Worm (Caenorhabditis elegans) whole organism, L4 larva: ENCODE results near the gene unk-1.

Experiments used
- F26F4.8 ChIP-seq: fragments of 200-800 bp; sonication (Bioruptor generic); conservative IDR thresholded peaks from 2 replicates; pipeline ENCODE4 v1.3.6; 2022; ENCODE audit warnings: missing genetic modification characterization, missing compliant biosample characterization
- F37D6.2 ChIP-seq: sonication (generic microtip); optimal IDR thresholded peaks from 2 replicates; lab custom pipeline; 2016; ENCODE audit warnings: mild to moderate bottlenecking, missing genetic modification characterization, missing compliant biosample characterization
- R02D3.7 ChIP-seq: fragments of 150-350 bp; sonication (generic microtip); optimal IDR thresholded peaks from 3 replicates; lab custom pipeline; 2014; ENCODE audit warnings: missing biosample characterization, missing genetic modification characterization
- T20F7.1 ChIP-seq: fragments of 200-800 bp; sonication (Bioruptor generic); optimal IDR thresholded peaks from 2 replicates; lab custom pipeline; 2018; ENCODE audit warnings: mild to moderate bottlenecking, missing genetic modification characterization, missing compliant biosample characterization
- Y48G9A.11 ChIP-seq: fragments of 200-800 bp; sonication (Bioruptor generic); IDR thresholded peaks from 2 replicates; pipeline ENCODE4 v1.3.6; 2022; ENCODE audit warnings: missing genetic modification reagents, missing genetic modification characterization, missing compliant biosample characterization
- aha-1 ChIP-seq: fragments of 150-350 bp; peaks from one replicate; lab custom pipeline; 2014; ENCODE audit warnings: missing biosample characterization, missing genetic modification characterization
- aly-2 ChIP-seq: sonication (generic microtip); optimal IDR thresholded peaks from 2 replicates; lab custom pipeline; 2018; ENCODE audit warnings: missing biosample characterization, missing genetic modification characterization
- ama-1 ChIP-seq: fragments of 150-350 bp; optimal IDR thresholded peaks from 2 replicates; lab custom pipeline; 2014; ENCODE audit warnings: inconsistent platforms, mixed read lengths
- arid-1 ChIP-seq: fragments of 200-800 bp; sonication (Bioruptor generic); conservative IDR thresholded peaks from 2 replicates; pipeline ENCODE4 v1.3.6; 2022; ENCODE audit warnings: missing genetic modification reagents, missing genetic modification characterization, missing compliant biosample characterization
- ceh-28 ChIP-seq: fragments of 150-350 bp; optimal IDR thresholded peaks from 2 replicates; lab custom pipeline; 2014; ENCODE audit warnings: missing biosample characterization, missing genetic modification reagents, missing genetic modification characterization
- ceh-82 ChIP-seq: sonication (generic microtip); optimal IDR thresholded peaks from 2 replicates; lab custom pipeline; 2017; ENCODE audit warnings: missing biosample characterization, missing genetic modification characterization
- ces-1 ChIP-seq: fragments of 150-350 bp; sonication (generic microtip); optimal IDR thresholded peaks from 4 replicates; lab custom pipeline; 2014; ENCODE audit warnings: missing biosample characterization, missing genetic modification reagents, missing genetic modification characterization
- daf-19 ChIP-seq: fragments of 200-800 bp; sonication (Bioruptor generic); conservative IDR thresholded peaks from 2 replicates; pipeline ENCODE4 v1.3.6; 2022; ENCODE audit warnings: missing genetic modification characterization, missing compliant biosample characterization
- dmd-6 ChIP-seq: fragments of 200-800 bp; sonication (Bioruptor generic); IDR thresholded peaks from 2 replicates; pipeline ENCODE4 v1.3.6; 2022; ENCODE audit warnings: missing genetic modification reagents, missing genetic modification characterization, missing compliant biosample characterization
- dmd-9 ChIP-seq: fragments of 200-800 bp; sonication (Bioruptor generic); IDR thresholded peaks from 2 replicates; pipeline ENCODE4 v1.3.6; 2022; ENCODE audit warnings: missing genetic modification reagents, missing genetic modification characterization, missing compliant biosample characterization
- dpl-1 ChIP-seq: fragments of 150-350 bp; optimal IDR thresholded peaks from 2 replicates; lab custom pipeline; 2014; ENCODE audit warnings: missing biosample characterization, missing genetic modification reagents, missing genetic modification characterization
- fos-1 ChIP-seq: fragments of 150-350 bp; optimal IDR thresholded peaks from 2 replicates; lab custom pipeline; 2014; ENCODE audit warnings: missing biosample characterization, missing genetic modification characterization
- hlh-11 ChIP-seq: fragments of 200-800 bp; sonication (Bioruptor generic); optimal IDR thresholded peaks from 2 replicates; lab custom pipeline; 2018; ENCODE audit warnings: mild to moderate bottlenecking, missing genetic modification characterization, missing compliant biosample characterization
- lim-7 ChIP-seq: fragments of 200-800 bp; sonication (Bioruptor generic); IDR thresholded peaks from 2 replicates; pipeline ENCODE4 v1.3.6; 2022; ENCODE audit warnings: missing genetic modification characterization, missing compliant biosample characterization
- lin-1 ChIP-seq: fragments of 200-800 bp; sonication (Bioruptor generic); IDR thresholded peaks from 2 replicates; pipeline ENCODE4 v1.3.6; 2022; ENCODE audit warnings: missing genetic modification reagents, missing genetic modification characterization, missing compliant biosample characterization
- lin-15B ChIP-seq: fragments of 150-350 bp; sonication (generic microtip); optimal IDR thresholded peaks from 3 replicates; lab custom pipeline; 2014; ENCODE audit warnings: missing biosample characterization, missing genetic modification characterization
- lin-29 ChIP-seq: fragments of 200-800 bp; sonication (Bioruptor generic); IDR thresholded peaks from 2 replicates; pipeline ENCODE4 v1.3.6; 2022; ENCODE audit warnings: missing genetic modification reagents, missing genetic modification characterization, missing compliant biosample characterization
- lin-38 ChIP-seq: fragments of 200-800 bp; sonication (Bioruptor generic); IDR thresholded peaks from 2 replicates; pipeline ENCODE4 v1.3.6; 2022; ENCODE audit warnings: missing genetic modification reagents, missing genetic modification characterization, missing compliant biosample characterization
- lsy-2 ChIP-seq, 2 experiments: fragments of 150-350 bp in 1 of 2; sonication (generic microtip) in 1 of 2; optimal IDR thresholded peaks; 2 replicates each; lab custom pipeline; 2014 to 2017; ENCODE audit warnings: missing biosample characterization in 2 of 2, missing genetic modification characterization in 2 of 2
- madf-5 ChIP-seq, 2 experiments: fragments of 200-800 bp; sonication (Bioruptor generic); IDR thresholded peaks; 2 replicates each; pipeline ENCODE4 v1.3.6; 2022; ENCODE audit warnings: missing compliant biosample characterization in 2 of 2, missing genetic modification characterization in 2 of 2
- mdl-1 ChIP-seq, 2 experiments: fragments of 150-350 bp in 1 of 2; sonication (generic microtip) in 1 of 2; optimal IDR thresholded peaks; 2 replicates each; lab custom pipeline; 2014 to 2017; ENCODE audit warnings: missing biosample characterization in 2 of 2, missing genetic modification characterization in 2 of 2
- mdt-29 ChIP-seq: fragments of 200-800 bp; sonication (Bioruptor generic); IDR thresholded peaks from 2 replicates; pipeline ENCODE4 v1.3.6; 2022; ENCODE audit warnings: missing genetic modification reagents, missing genetic modification characterization, missing compliant biosample characterization
- mxl-3 ChIP-seq: fragments of 200-800 bp; sonication (Bioruptor generic); optimal IDR thresholded peaks from 2 replicates; lab custom pipeline; 2018; ENCODE audit warnings: mild to moderate bottlenecking, missing genetic modification characterization, missing compliant biosample characterization
- nhr-10 ChIP-seq: fragments of 150-350 bp; optimal IDR thresholded peaks from 2 replicates; lab custom pipeline; 2014; ENCODE audit warnings: missing biosample characterization, missing genetic modification characterization
- nhr-102 ChIP-seq: sonication (generic microtip); optimal IDR thresholded peaks from 2 replicates; lab custom pipeline; 2016; ENCODE audit warnings: mild to moderate bottlenecking, missing genetic modification characterization, moderate library complexity, missing compliant biosample characterization
- nhr-11 ChIP-seq: fragments of 150-350 bp; optimal IDR thresholded peaks from 2 replicates; lab custom pipeline; 2014; ENCODE audit warnings: missing biosample characterization, missing genetic modification characterization
- nhr-25 ChIP-seq: sonication (generic microtip); optimal IDR thresholded peaks from 2 replicates; lab custom pipeline; 2017; ENCODE audit warnings: missing genetic modification characterization, mild to moderate bottlenecking, missing compliant biosample characterization, antibody characterized with exemption, moderate library complexity, borderline replicate concordance; ENCODE audit not compliant: insufficient read depth
- nhr-42 ChIP-seq: fragments of 200-800 bp; sonication (Bioruptor generic); IDR thresholded peaks from 2 replicates; pipeline ENCODE4 v1.3.6; 2022; ENCODE audit warnings: missing genetic modification characterization, missing compliant biosample characterization
- pqm-1 ChIP-seq: sonication (generic microtip); optimal IDR thresholded peaks from 2 replicates; lab custom pipeline; 2017; ENCODE audit warnings: missing biosample characterization, missing genetic modification characterization
- rbr-2 ChIP-seq: sonication (generic microtip); optimal IDR thresholded peaks from 2 replicates; lab custom pipeline; 2016; ENCODE audit warnings: missing genotype, missing genetic modification characterization, missing compliant biosample characterization
- saeg-2 ChIP-seq: fragments of 200-800 bp; sonication (Bioruptor generic); IDR thresholded peaks from 2 replicates; pipeline ENCODE4 v1.3.6; 2022; ENCODE audit warnings: missing genetic modification reagents, missing genetic modification characterization, missing compliant biosample characterization
- sdz-12 ChIP-seq: fragments of 200-800 bp; sonication (Bioruptor generic); optimal IDR thresholded peaks from 2 replicates; lab custom pipeline; 2018; ENCODE audit warnings: mild to moderate bottlenecking, missing genetic modification characterization, missing compliant biosample characterization
- spr-1 ChIP-seq: sonication (generic microtip); optimal IDR thresholded peaks from 2 replicates; lab custom pipeline; 2016; ENCODE audit warnings: mild to moderate bottlenecking, missing genetic modification characterization, missing compliant biosample characterization
- tra-1 ChIP-seq: fragments of 200-800 bp; sonication (Bioruptor generic); IDR thresholded peaks from 2 replicates; pipeline ENCODE4 v1.3.6; 2022; ENCODE audit warnings: missing genetic modification reagents, missing genetic modification characterization, missing compliant biosample characterization
- unc-39 ChIP-seq: sonication (generic microtip); optimal IDR thresholded peaks from 2 replicates; lab custom pipeline; 2017; ENCODE audit warnings: missing biosample characterization, missing genetic modification characterization
- unc-62 ChIP-seq, 3 experiments: fragments of 150-350 bp in 1 of 3; sonication (generic microtip); optimal IDR thresholded peaks in 2 of 3; peaks in 1 of 3; 1 replicate in 1 of 3; 2 replicates in 2 of 3; lab custom pipeline; 2014 to 2017; ENCODE audit warnings: missing biosample characterization in 3 of 3, missing genetic modification characterization in 3 of 3, missing genetic modification reagents in 3 of 3, missing genotype in 1 of 3
- zag-1 ChIP-seq: fragments of 150-350 bp; optimal IDR thresholded peaks from 2 replicates; lab custom pipeline; 2014; ENCODE audit warnings: missing biosample characterization, missing genetic modification characterization
- zip-11 ChIP-seq: fragments of 200-800 bp; sonication (Bioruptor generic); IDR thresholded peaks from 2 replicates; pipeline ENCODE4 v1.3.6; 2022; ENCODE audit warnings: missing genetic modification characterization, missing compliant biosample characterization
- ztf-11 ChIP-seq: fragments of 150-350 bp; optimal IDR thresholded peaks from 2 replicates; lab custom pipeline; 2014; ENCODE audit warnings: missing biosample characterization, missing genetic modification characterization
- ztf-7 ChIP-seq: fragments of 150-350 bp; optimal IDR thresholded peaks from 2 replicates; lab custom pipeline; 2014; ENCODE audit warnings: missing biosample characterization, missing genetic modification characterization

The unk-1 gene

ce11 chrX:8029080-8029479, 14.3 kb downstream of the unk-1 start, which contains the start of gene C34D10.1 (continued):
- TF ChIP-seq sdz-12 (GFP tag; lab: Kevin White, UChicago) (no peak), nhr-42 (no peak), F26F4.8 (GFP tag; lab: Robert Waterston, UW) (no peak), nhr-10 (peak; percentile 20), spr-1 (no peak), pqm-1 (tag; lab: Kevin White, UChicago) (no peak)

- TF ChIP-seq madf-5 (GFP tag; IDR thresholded peaks at IDR 0.05; lab: Robert Waterston, UW) = no peak
- TF ChIP-seq nhr-102 (tag; lab: Kevin White, UChicago) = no peak
- peak; percentile 32 for TF ChIP-seq aha-1 (tag; lab: Kevin White, UChicago)
- TF ChIP-seq unc-62 (GFP tag; optimal IDR thresholded peaks at IDR 0.05 in 1 of 2; lab: Kevin White, UChicago) = peak in 1 of 2 experiments; percentile 68
- TF ChIP-seq unc-62 (tag; optimal IDR thresholded peaks at IDR 0.05; lab: Kevin White, UChicago) = no peak
- TF ChIP-seq rbr-2 (tag; lab: Kevin White, UChicago) = no peak
- TF ChIP-seq aly-2 (tag; lab: Kevin White, UChicago) = no peak
- TF ChIP-seq, all 104 proteins: peak for 2
Measured at ce11 chrX:8030032-8030431, 15.2 kb downstream of the unk-1 start.

- peak; percentile 98 for TF ChIP-seq ceh-82 (tag; lab: Kevin White, UChicago)
- peak; percentile 81 for TF ChIP-seq dmd-9 (GFP tag; lab: Robert Waterston, UW)
- peak; percentile 98 for TF ChIP-seq nhr-42
- TF ChIP-seq tra-1 = peak; percentile 95
- TF ChIP-seq R02D3.7 = peak; percentile 9
- peak; percentile 84 to 99 for TF ChIP-seq unc-62 (GFP tag; optimal IDR thresholded peaks at IDR 0.05 in 1 of 2; lab: Kevin White, UChicago)
- TF ChIP-seq unc-62 (tag; optimal IDR thresholded peaks at IDR 0.05; lab: Kevin White, UChicago) = peak; percentile 84
- TF ChIP-seq unc-39 (tag; lab: Kevin White, UChicago) = peak; percentile 73
- TF ChIP-seq hlh-11 (tag; lab: Kevin White, UChicago) = peak; percentile 98
- TF ChIP-seq nhr-25 = peak; percentile 88
- peak; percentile 96 to 97 for TF ChIP-seq lsy-2 (tag; optimal IDR thresholded peaks at IDR 0.05; lab: Kevin White, UChicago)
- TF ChIP-seq mxl-3 = peak; percentile 89
- peak; percentile 89 for TF ChIP-seq saeg-2 (GFP tag; lab: Robert Waterston, UW)
- no peak for TF ChIP-seq ama-1 (lab: Kevin White, UChicago)
- peak; percentile 93 for TF ChIP-seq fos-1
- peak; percentile 43; the same call in 1 of the 2 replicates for TF ChIP-seq zip-11
- TF ChIP-seq aly-2 (tag; lab: Kevin White, UChicago) = no peak
- peak; percentile 94 for TF ChIP-seq lim-7 (GFP tag; lab: Robert Waterston, UW)
- TF ChIP-seq ceh-28 (tag; lab: Kevin White, UChicago) = peak; percentile 100
- peak; percentile 96 for TF ChIP-seq dmd-6 (GFP tag; lab: Robert Waterston, UW)
- TF ChIP-seq mdl-1 (tag; optimal IDR thresholded peaks at IDR 0.05; lab: Kevin White, UChicago) = peak; percentile 89 to 93
- TF ChIP-seq ztf-11 (tag; lab: Kevin White, UChicago) = peak; percentile 64
- peak; percentile 99 for TF ChIP-seq F37D6.2
- peak; percentile 97 for TF ChIP-seq daf-19 (GFP tag; lab: Robert Waterston, UW)
- TF ChIP-seq nhr-10 = peak; percentile 99
- peak; percentile 81 for TF ChIP-seq lin-38 (GFP tag; lab: Robert Waterston, UW)
- peak; percentile 96 for TF ChIP-seq zag-1 (tag; lab: Kevin White, UChicago)
- TF ChIP-seq arid-1 = peak; percentile 87
- peak; percentile 99 for TF ChIP-seq nhr-102 (tag; lab: Kevin White, UChicago)
- peak; percentile 92 for TF ChIP-seq lin-29 (GFP tag; lab: Robert Waterston, UW)
- TF ChIP-seq ztf-7 = peak; percentile 94
- peak; percentile 77 for TF ChIP-seq dpl-1
- TF ChIP-seq lin-1 (GFP tag; lab: Robert Waterston, UW) = peak; percentile 90
- TF ChIP-seq mdt-29 (GFP tag; lab: Robert Waterston, UW) = peak; percentile 94
- peak; percentile 92 for TF ChIP-seq T20F7.1 (GFP tag; lab: Kevin White, UChicago)
- TF ChIP-seq Y48G9A.11 (GFP tag; lab: Robert Waterston, UW) = peak; percentile 73
- TF ChIP-seq lin-15B (tag; lab: Kevin White, UChicago) = peak; percentile 22
- TF ChIP-seq ces-1 = peak; percentile 95
- TF ChIP-seq nhr-11 = peak; percentile 97
Measured at ce11 chrX:8036219-8036883, 21.6 kb downstream of the unk-1 start.
